Fruit fly (Drosophila melanogaster): ENCODE data around the gene CanA1.

Gene CanA1

dm6 chr3R:31060708-31061625 is 21.8 kb downstream of the CanA1 start, which contains the start of gene dco (continued):
- TF ChIP-seq CG9437 (GFP tag; optimal IDR thresholded peaks at IDR 0.05) = no peak
- peak; percentile 95 for TF ChIP-seq CG9797 (GFP tag; optimal IDR thresholded peaks at IDR 0.05)
- TF ChIP-seq CG13624 (GFP tag; optimal IDR thresholded peaks at IDR 0.05) = peak; percentile 82
- TF ChIP-seq CG7357 (GFP tag; IDR thresholded peaks at IDR 0.05) = peak; percentile 61; the same call in 1 of the 3 replicates
- peak; percentile 64 for TF ChIP-seq CG17802 (tag; optimal IDR thresholded peaks at IDR 0.05)
- TF ChIP-seq sens (GFP tag) = peak; percentile 84
- TF ChIP-seq gfzf (GFP tag; optimal IDR thresholded peaks at IDR 0.05) = peak; percentile 93
- TF ChIP-seq CG14050 (GFP tag; IDR thresholded peaks at IDR 0.05) = peak; percentile 52; the same call in 2 of the 3 replicates
- peak; percentile 72; the same call in 1 of the 3 replicates for TF ChIP-seq ase (GFP tag; IDR thresholded peaks at IDR 0.05)
- no peak for TF ChIP-seq ham (GFP tag; IDR thresholded peaks at IDR 0.05)
- no peak for TF ChIP-seq CG12219 (GFP tag; optimal IDR thresholded peaks at IDR 0.05)
- peak; percentile 47 for TF ChIP-seq Dp (GFP tag; optimal IDR thresholded peaks at IDR 0.05)
- peak; percentile 90 for TF ChIP-seq CG15696 (tag; optimal IDR thresholded peaks at IDR 0.05)
- TF ChIP-seq gcm2 (GFP tag; optimal IDR thresholded peaks at IDR 0.05) = no peak
- no peak for TF ChIP-seq org-1 (GFP tag; optimal IDR thresholded peaks at IDR 0.05)
- TF ChIP-seq CG7556 (GFP tag; optimal IDR thresholded peaks at IDR 0.05) = no peak
- peak; percentile 49; the same call in 1 of the 3 replicates for TF ChIP-seq Opbp (GFP tag; IDR thresholded peaks at IDR 0.05; ENCODE audit: partially characterized antibody)
- TF ChIP-seq yki (optimal IDR thresholded peaks at IDR 0.05) = peak; percentile 13
- no peak for TF ChIP-seq h (optimal IDR thresholded peaks at IDR 0.05)
- TF ChIP-seq Mes4 (GFP tag; optimal IDR thresholded peaks at IDR 0.05) = peak; percentile 56
- TF ChIP-seq fru (optimal IDR thresholded peaks at IDR 0.05) = no peak
- peak; percentile 30 for TF ChIP-seq CG1792 (GFP tag; optimal IDR thresholded peaks at IDR 0.05)
- peak; percentile 55; the same call in 2 of the 3 replicates for TF ChIP-seq CG11093 (GFP tag; IDR thresholded peaks at IDR 0.05)
- TF ChIP-seq exex (tag; optimal IDR thresholded peaks at IDR 0.05) = no peak
- TF ChIP-seq nau (GFP tag; optimal IDR thresholded peaks at IDR 0.05) = no peak
- TF ChIP-seq Hmx (GFP tag; optimal IDR thresholded peaks at IDR 0.05) = no peak
- no peak for TF ChIP-seq en (GFP tag; optimal IDR thresholded peaks at IDR 0.05)
- peak; percentile 69 for TF ChIP-seq CG30431 (GFP tag; optimal IDR thresholded peaks at IDR 0.05)
- TF ChIP-seq CG34376 (GFP tag; optimal IDR thresholded peaks at IDR 0.05) = no peak
- peak; percentile 85 for TF ChIP-seq CG14441 (GFP tag; IDR thresholded peaks at IDR 0.05)
- TF ChIP-seq CG2875 (GFP tag; optimal IDR thresholded peaks at IDR 0.05) = no peak
- TF ChIP-seq CG15479 (GFP tag; optimal IDR thresholded peaks at IDR 0.05) = no peak
- TF ChIP-seq CG8765 (GFP tag; IDR thresholded peaks at IDR 0.05) = no peak; the same call in 1 of the 2 replicates
- no peak for TF ChIP-seq gsb-n (tag; optimal IDR thresholded peaks at IDR 0.05)
- TF ChIP-seq dpn (GFP tag; optimal IDR thresholded peaks at IDR 0.05) = peak; percentile 76 to 83
- TF ChIP-seq btn (GFP tag; optimal IDR thresholded peaks at IDR 0.05) = peak; percentile 39
- peak; percentile 2 for TF ChIP-seq Spps (tag; optimal IDR thresholded peaks at IDR 0.05)
- TF ChIP-seq CG2712 (tag; optimal IDR thresholded peaks at IDR 0.05) = peak; percentile 77
- TF ChIP-seq CG11398 (GFP tag; optimal IDR thresholded peaks at IDR 0.05) = peak; percentile 49
- TF ChIP-seq fd102C (GFP tag; optimal IDR thresholded peaks at IDR 0.05) = no peak
- peak; percentile 91 for TF ChIP-seq Xbp1 (GFP tag; optimal IDR thresholded peaks at IDR 0.05)
- TF ChIP-seq dati (GFP tag; IDR thresholded peaks at IDR 0.05) = peak; percentile 46; the same call in 1 of the 2 replicates
- peak; percentile 80 for TF ChIP-seq HLH54F (GFP tag; optimal IDR thresholded peaks at IDR 0.05)
- TF ChIP-seq gsb (GFP tag; IDR thresholded peaks at IDR 0.05) = peak; percentile 56; the same call in 1 of the 2 replicates
- peak; percentile 58 for TF ChIP-seq CG18262 (tag; optimal IDR thresholded peaks at IDR 0.05)
- 0 out of 2 replicates have a peak, but pooled peaks have one; percentile 13 for TF ChIP-seq aop (GFP tag; IDR thresholded peaks at IDR 0.05)
- peak; percentile 30 for TF ChIP-seq esg (GFP tag; conservative IDR thresholded peaks at IDR 0.05)
- TF ChIP-seq HLH4C (GFP tag; IDR thresholded peaks at IDR 0.05; ENCODE audit: partially characterized antibody) = no peak
- TF ChIP-seq Tbp (GFP tag; optimal IDR thresholded peaks at IDR 0.05) = no peak
- peak; percentile 80 for TF ChIP-seq CG7839 (tag; optimal IDR thresholded peaks at IDR 0.05)

Data from whole organism, embryonic.